Fruit fly (Drosophila melanogaster) whole organism, adult: ENCODE measurements around the gene CG9166.
A peak's percentile ranks its signal among the peaks of the same experiment; 100 is the strongest.

ENCODE experiments used
- CG11617 ChIP-seq: fragments of 200-800 bp; sonication (Bioruptor generic); optimal IDR thresholded peaks from 2 replicates; lab custom pipeline; 2017; ENCODE audit warnings: mild to moderate bottlenecking, missing biosample characterization, missing genetic modification reagents, missing genetic modification characterization
- CG12768 ChIP-seq: fragments of 200-800 bp; sonication (Bioruptor generic); optimal IDR thresholded peaks from 2 replicates; lab custom pipeline; 2017; ENCODE audit warnings: missing biosample characterization, missing genetic modification characterization, mild to moderate bottlenecking, moderate library complexity, missing genetic modification reagents
- CG14711 ChIP-seq: fragments of 200-800 bp; sonication (Bioruptor generic); optimal IDR thresholded peaks from 2 replicates; lab custom pipeline; 2018; ENCODE audit warnings: missing biosample characterization, mild to moderate bottlenecking, missing genetic modification characterization, moderate library complexity
- CG1620 ChIP-seq: fragments of 200-800 bp; sonication (Bioruptor generic); optimal IDR thresholded peaks from 2 replicates; lab custom pipeline; 2016; ENCODE audit warnings: missing biosample characterization, missing genetic modification characterization
- CG33017 ChIP-seq: fragments of 200-800 bp; sonication (Bioruptor generic); optimal IDR thresholded peaks from 2 replicates; lab custom pipeline; 2018; ENCODE audit warnings: missing biosample characterization, mild to moderate bottlenecking, missing genetic modification characterization, moderate library complexity
- CG5204 ChIP-seq: fragments of 200-800 bp; sonication (Bioruptor generic); optimal IDR thresholded peaks from 2 replicates; lab custom pipeline; 2016; ENCODE audit warnings: missing biosample characterization, missing genetic modification characterization
- CG7045 ChIP-seq: fragments of 200-800 bp; sonication (Bioruptor generic); optimal IDR thresholded peaks from 2 replicates; lab custom pipeline; 2017; ENCODE audit warnings: missing biosample characterization, mild to moderate bottlenecking, missing genetic modification characterization
- CG7101 ChIP-seq: fragments of 200-800 bp; sonication (Bioruptor generic); optimal IDR thresholded peaks from 2 replicates; lab custom pipeline; 2018; ENCODE audit warnings: missing biosample characterization, mild to moderate bottlenecking, missing genetic modification characterization, moderate library complexity
- Clk ChIP-seq: fragments of 200-800 bp; sonication (Bioruptor generic); optimal IDR thresholded peaks from 2 replicates; lab custom pipeline; 2017; ENCODE audit warnings: missing biosample characterization, missing genetic modification characterization
- Crg-1 ChIP-seq: fragments of 200-800 bp; sonication (Bioruptor generic); optimal IDR thresholded peaks from 2 replicates; lab custom pipeline; 2016; ENCODE audit warnings: missing biosample characterization, missing genetic modification characterization
- Hr96 ChIP-seq: fragments of 200-800 bp; sonication (Bioruptor generic); optimal IDR thresholded peaks from 2 replicates; lab custom pipeline; 2016; ENCODE audit warnings: missing biosample characterization, missing genetic modification characterization
- Mnt ChIP-seq: fragments of 200-800 bp; sonication (Bioruptor generic); optimal IDR thresholded peaks from 2 replicates; lab custom pipeline; 2016; ENCODE audit warnings: missing biosample characterization, mild to moderate bottlenecking, missing genetic modification characterization
- bab1 ChIP-seq: fragments of 200-800 bp; sonication (Bioruptor generic); optimal IDR thresholded peaks from 3 replicates; lab custom pipeline; 2019; ENCODE audit warnings: missing biosample characterization, mild to moderate bottlenecking, missing genetic modification characterization, moderate library complexity
- cic ChIP-seq: fragments of 200-800 bp; sonication (Bioruptor generic); optimal IDR thresholded peaks from 2 replicates; lab custom pipeline; 2017; ENCODE audit warnings: missing biosample characterization, mild to moderate bottlenecking, missing genetic modification characterization, moderate library complexity
- cnc ChIP-seq, 2 experiments: fragments of >200 bp; optimal IDR thresholded peaks; 2 replicates each; lab custom pipeline; 2017
- kay ChIP-seq: fragments of 200-800 bp; sonication (Bioruptor generic); peaks from one replicate; lab custom pipeline; 2016; ENCODE audit warnings: missing biosample characterization, missing genetic modification characterization, borderline replicate concordance
- ovo ChIP-seq: fragments of 200-800 bp; sonication (Bioruptor generic); optimal IDR thresholded peaks from 2 replicates; lab custom pipeline; 2016; ENCODE audit warnings: missing biosample characterization, missing genetic modification characterization
- pad ChIP-seq: fragments of 200-800 bp; sonication (Bioruptor generic); optimal IDR thresholded peaks from 3 replicates; lab custom pipeline; 2017; ENCODE audit warnings: missing biosample characterization, missing genetic modification characterization, mild to moderate bottlenecking, moderate library complexity, missing genetic modification reagents
- tj ChIP-seq: fragments of 200-800 bp; sonication (Bioruptor generic); optimal IDR thresholded peaks from 3 replicates; lab custom pipeline; 2017; ENCODE audit warnings: missing biosample characterization, mild to moderate bottlenecking, missing genetic modification characterization, moderate library complexity
- toe ChIP-seq: fragments of 200-800 bp; sonication (Bioruptor generic); optimal IDR thresholded peaks from 2 replicates; lab custom pipeline; 2016; ENCODE audit warnings: missing biosample characterization, missing genetic modification characterization

CG9166 gene

dm6 chr3L:1346956-1347587 lies 3.8 kb upstream of the CG9166 start:
- peak; percentile 86 for TF ChIP-seq tj
- TF ChIP-seq CG1620 (GFP tag; lab: Kevin White, UChicago) = no peak

- TF ChIP-seq kay (no peak), ovo (GFP tag; lab: Kevin White, UChicago) (no peak)
Measured at dm6 chr3L:1348248-1348647, 2.7 kb upstream of the CG9166 start.

- TF ChIP-seq Hr96 (no peak), kay (no peak), tj (no peak), CG12768 (GFP tag; lab: Kevin White, UChicago) (no peak), toe (no peak), CG1620 (GFP tag; lab: Kevin White, UChicago) (no peak), CG7045 (no peak), cnc (optimal IDR thresholded peaks at IDR 0.05; lab: Kevin White, UChicago) (no peak), cic (GFP tag; lab: Kevin White, UChicago) (no peak), Crg-1 (GFP tag; lab: Kevin White, UChicago) (no peak), Mnt (no peak), CG7101 (tag; lab: Kevin White, UChicago) (no peak), ovo (GFP tag; lab: Kevin White, UChicago) (no peak), pad (GFP tag; lab: Kevin White, UChicago) (no peak), Clk (GFP tag; lab: Kevin White, UChicago) (no peak), CG11617 (GFP tag; lab: Kevin White, UChicago) (no peak), CG5204 (GFP tag; lab: Kevin White, UChicago) (no peak)
Measured at dm6 chr3L:1348935-1349334, 2.0 kb upstream of the CG9166 start.

dm6 chr3L:1349397-1349796 lies 1.5 kb upstream of the CG9166 start:
- TF ChIP-seq CG7045 (no peak), pad (GFP tag; lab: Kevin White, UChicago) (peak; percentile 83)

- TF ChIP-seq CG1620 (GFP tag; lab: Kevin White, UChicago) (peak; percentile 64), Mnt (no peak), Clk (GFP tag; lab: Kevin White, UChicago) (peak; percentile 33), kay (no peak), CG33017 (tag; lab: Kevin White, UChicago) (no peak), ovo (GFP tag; lab: Kevin White, UChicago) (peak; percentile 39), CG11617 (GFP tag; lab: Kevin White, UChicago) (peak; percentile 35), CG7045 (peak; percentile 8), tj (peak; percentile 81), toe (peak; percentile 74), Hr96 (no peak), CG7101 (tag; lab: Kevin White, UChicago) (peak; percentile 43), bab1 (GFP tag; lab: Kevin White, UChicago) (peak; percentile 53), CG14711 (tag; lab: Kevin White, UChicago) (peak; percentile 41), pad (GFP tag; lab: Kevin White, UChicago) (peak; percentile 77)
Measured at dm6 chr3L:1349942-1350923, 683 bp upstream of the CG9166 start.

dm6 chr3L:1352065-1352464 lies 1.1 kb downstream of the CG9166 start:
- TF ChIP-seq bab1 (GFP tag; lab: Kevin White, UChicago) (peak; percentile 67), tj (no peak), toe (no peak), Crg-1 (GFP tag; lab: Kevin White, UChicago) (peak; percentile 27), Clk (GFP tag; lab: Kevin White, UChicago) (no peak), CG1620 (GFP tag; lab: Kevin White, UChicago) (peak; percentile 48), CG11617 (GFP tag; lab: Kevin White, UChicago) (peak; percentile 37), CG33017 (tag; lab: Kevin White, UChicago) (no peak), CG7101 (tag; lab: Kevin White, UChicago) (peak; percentile 13), CG12768 (GFP tag; lab: Kevin White, UChicago) (no peak), CG5204 (GFP tag; lab: Kevin White, UChicago) (no peak), ovo (GFP tag; lab: Kevin White, UChicago) (peak; percentile 76), Hr96 (no peak), kay (no peak), Mnt (peak; percentile 20), cnc (optimal IDR thresholded peaks at IDR 0.05; lab: Kevin White, UChicago) (no peak), cic (GFP tag; lab: Kevin White, UChicago) (no peak), pad (GFP tag; lab: Kevin White, UChicago) (no peak), CG14711 (tag; lab: Kevin White, UChicago) (no peak), CG7045 (no peak)
